Worm (Caenorhabditis elegans) whole organism, L2 larva: ENCODE results near the gene C25G6.3.

ENCODE experiments used
- R02D3.7 ChIP-seq: fragments of 150-350 bp; optimal IDR thresholded peaks from 2 replicates; lab custom pipeline; 2014; ENCODE audit warnings: missing biosample characterization, missing genetic modification characterization
- alr-1 ChIP-seq: fragments of 150-350 bp; optimal IDR thresholded peaks from 2 replicates; lab custom pipeline; 2014; ENCODE audit warnings: missing biosample characterization, missing genetic modification characterization
- ama-1 ChIP-seq: fragments of 150-350 bp; optimal IDR thresholded peaks from 2 replicates; lab custom pipeline; 2018; ENCODE audit warnings: inconsistent platforms
- ceh-82 ChIP-seq: fragments of 150-350 bp; optimal IDR thresholded peaks from 2 replicates; lab custom pipeline; 2014; ENCODE audit warnings: missing biosample characterization, missing genetic modification characterization
- dmd-4 ChIP-seq: sonication (generic microtip); optimal IDR thresholded peaks from 2 replicates; lab custom pipeline; 2017; ENCODE audit warnings: missing biosample characterization, missing genetic modification characterization
- lin-39 ChIP-seq: fragments of 150-350 bp; optimal IDR thresholded peaks from 2 replicates; lab custom pipeline; 2014; ENCODE audit warnings: missing biosample characterization, missing genetic modification reagents, missing genetic modification characterization
- nhr-12 ChIP-seq: fragments of 150-350 bp; optimal IDR thresholded peaks from 2 replicates; lab custom pipeline; 2014; ENCODE audit warnings: missing biosample characterization, missing genetic modification characterization
- nhr-237 ChIP-seq: fragments of 150-350 bp; optimal IDR thresholded peaks from 2 replicates; lab custom pipeline; 2014; ENCODE audit warnings: missing biosample characterization, missing genetic modification characterization
- snpc-4 ChIP-seq: fragments of 150-350 bp; optimal IDR thresholded peaks from 2 replicates; lab custom pipeline; 2014; ENCODE audit warnings: missing biosample characterization, missing genetic modification characterization
- unc-39 ChIP-seq: fragments of 150-350 bp; optimal IDR thresholded peaks from 2 replicates; lab custom pipeline; 2014; ENCODE audit warnings: missing biosample characterization, missing genetic modification characterization

DNA sequence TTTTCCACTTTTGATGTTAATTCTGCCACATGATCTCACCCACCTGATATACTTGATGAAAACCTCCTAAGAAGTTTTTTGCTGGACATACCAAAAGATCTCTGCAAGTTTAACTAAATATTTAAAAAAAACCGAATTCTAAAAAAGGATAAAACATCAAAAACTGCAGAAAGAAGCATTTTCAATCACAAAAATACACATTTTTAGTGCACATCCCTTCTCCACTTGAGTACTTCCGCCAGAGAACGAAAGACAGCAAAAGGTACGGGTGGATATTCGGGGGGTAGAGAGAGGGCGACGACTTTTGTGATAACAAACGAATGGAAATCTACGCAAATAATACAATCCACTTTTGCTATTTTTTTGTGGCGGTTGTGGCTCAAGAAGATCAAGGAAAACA lies 8.0 kb downstream of the C25G6.3 start, which contains the start of gene C46H3.2:
- TF ChIP-seq lin-39 (tag; lab: Kevin White, UChicago) (no peak), ama-1 (no peak), unc-39 (tag; lab: Kevin White, UChicago) (no peak), dmd-4 (tag; lab: Kevin White, UChicago) (no peak), R02D3.7 (no peak), snpc-4 (tag; lab: Kevin White, UChicago) (no peak), nhr-237 (tag; lab: Kevin White, UChicago) (no peak), ceh-82 (no peak), alr-1 (tag; lab: Kevin White, UChicago) (no peak), nhr-12 (tag; lab: Kevin White, UChicago) (no peak)
